Worm (Caenorhabditis elegans) whole organism, mixed stage, embryonic: ENCODE measurements around the gene F46B6.5.

Experiments used
- M03D4.4 ChIP-seq: sonication (generic microtip); optimal IDR thresholded peaks from 2 replicates; lab custom pipeline; 2017; ENCODE audit warnings: mild to moderate bottlenecking, missing genetic modification characterization, missing compliant biosample characterization
- bed-3 ChIP-seq: fragments of 200-800 bp; sonication (Bioruptor generic); optimal IDR thresholded peaks from 3 replicates; lab custom pipeline; 2018; ENCODE audit warnings: mild to moderate bottlenecking, missing genetic modification characterization, moderate library complexity, missing compliant biosample characterization
- blmp-1 ChIP-seq: fragments of 150-350 bp; optimal IDR thresholded peaks from 2 replicates; lab custom pipeline; 2014; ENCODE audit warnings: missing biosample characterization, missing genetic modification characterization
- ceh-39 ChIP-seq: fragments of 150-350 bp; optimal IDR thresholded peaks from 2 replicates; lab custom pipeline; 2014; ENCODE audit warnings: missing biosample characterization, missing genetic modification characterization
- ceh-43 ChIP-seq: fragments of 200-800 bp; sonication (Bioruptor generic); optimal IDR thresholded peaks from 2 replicates; lab custom pipeline; 2018; ENCODE audit warnings: mild to moderate bottlenecking, missing genetic modification characterization, moderate library complexity, missing compliant biosample characterization
- ceh-83 ChIP-seq: fragments of 200-800 bp; sonication (Bioruptor generic); optimal IDR thresholded peaks from 2 replicates; lab custom pipeline; 2018; ENCODE audit warnings: mild to moderate bottlenecking, missing genetic modification characterization, missing compliant biosample characterization
- cnd-1 ChIP-seq: fragments of 200-800 bp; sonication (Bioruptor generic); optimal IDR thresholded peaks from 2 replicates; lab custom pipeline; 2018; ENCODE audit warnings: mild to moderate bottlenecking, missing genetic modification characterization, missing compliant biosample characterization
- drap-1 ChIP-seq: fragments of 200-800 bp; sonication (Bioruptor generic); optimal IDR thresholded peaks from 3 replicates; lab custom pipeline; 2018; ENCODE audit warnings: mild to moderate bottlenecking, missing genetic modification characterization, missing compliant biosample characterization
- elt-1 ChIP-seq: sonication (generic microtip); optimal IDR thresholded peaks from 2 replicates; lab custom pipeline; 2017; ENCODE audit warnings: missing genetic modification characterization, mild to moderate bottlenecking, missing compliant biosample characterization, antibody characterized with exemption, moderate library complexity, borderline replicate concordance; ENCODE audit not compliant: insufficient read depth
- flh-1 ChIP-seq: fragments of 200-800 bp; sonication (Bioruptor generic); optimal IDR thresholded peaks from 2 replicates; lab custom pipeline; 2018; ENCODE audit warnings: mild to moderate bottlenecking, missing genetic modification characterization, moderate library complexity, missing compliant biosample characterization
- ham-2 ChIP-seq: fragments of 200-800 bp; sonication (Bioruptor generic); optimal IDR thresholded peaks from 2 replicates; lab custom pipeline; 2018; ENCODE audit warnings: mild to moderate bottlenecking, missing genetic modification characterization, missing compliant biosample characterization
- hlh-1 ChIP-seq: fragments of 150-350 bp; optimal IDR thresholded peaks from 2 replicates; lab custom pipeline; 2014; ENCODE audit warnings: missing biosample characterization, missing genetic modification reagents, missing genetic modification characterization
- lin-32 ChIP-seq: fragments of 200-800 bp; sonication (Bioruptor generic); optimal IDR thresholded peaks from 2 replicates; lab custom pipeline; 2018; ENCODE audit warnings: mild to moderate bottlenecking, missing genetic modification characterization, missing compliant biosample characterization
- lsy-2 ChIP-seq: fragments of 150-350 bp; optimal IDR thresholded peaks from 2 replicates; lab custom pipeline; 2014; ENCODE audit warnings: missing biosample characterization, missing genetic modification characterization
- mab-5 ChIP-seq: fragments of 150-350 bp; optimal IDR thresholded peaks from 2 replicates; lab custom pipeline; 2014; ENCODE audit warnings: missing biosample characterization, missing genetic modification characterization
- mep-1 ChIP-seq: fragments of 150-350 bp; optimal IDR thresholded peaks from 2 replicates; lab custom pipeline; 2017; ENCODE audit warnings: missing biosample characterization, missing genetic modification reagents, missing genetic modification characterization, inconsistent platforms
- mls-2 ChIP-seq: sonication (generic microtip); optimal IDR thresholded peaks from 2 replicates; lab custom pipeline; 2016; ENCODE audit warnings: mild to moderate bottlenecking, missing genetic modification characterization, moderate library complexity, missing compliant biosample characterization
- nhr-12 ChIP-seq: fragments of 150-350 bp; optimal IDR thresholded peaks from 2 replicates; lab custom pipeline; 2014; ENCODE audit warnings: missing biosample characterization, missing genetic modification characterization
- nhr-2 ChIP-seq: fragments of 150-350 bp; optimal IDR thresholded peaks from 2 replicates; lab custom pipeline; 2014; ENCODE audit warnings: missing biosample characterization, missing genetic modification characterization
- nhr-237 ChIP-seq: fragments of 150-350 bp; optimal IDR thresholded peaks from 2 replicates; lab custom pipeline; 2014; ENCODE audit warnings: missing biosample characterization, missing genetic modification characterization
- nhr-28 ChIP-seq: fragments of 150-350 bp; optimal IDR thresholded peaks from 2 replicates; lab custom pipeline; 2014; ENCODE audit warnings: missing biosample characterization, missing genetic modification characterization
- nhr-76 ChIP-seq: sonication (generic microtip); optimal IDR thresholded peaks from 2 replicates; lab custom pipeline; 2017; ENCODE audit warnings: missing biosample characterization, missing genetic modification characterization
- sem-2 ChIP-seq: fragments of 200-800 bp; sonication (Bioruptor generic); optimal IDR thresholded peaks from 2 replicates; lab custom pipeline; 2018; ENCODE audit warnings: mild to moderate bottlenecking, missing genetic modification characterization, missing compliant biosample characterization
- snpc-4 ChIP-seq: fragments of 150-350 bp; optimal IDR thresholded peaks from 2 replicates; lab custom pipeline; 2014; ENCODE audit warnings: missing biosample characterization, missing genetic modification characterization
- sptf-1 ChIP-seq: sonication (generic microtip); optimal IDR thresholded peaks from 2 replicates; lab custom pipeline; 2017; ENCODE audit warnings: mild to moderate bottlenecking, missing genetic modification characterization, moderate library complexity, missing compliant biosample characterization
- tbx-8 ChIP-seq: fragments of 200-800 bp; sonication (Bioruptor generic); optimal IDR thresholded peaks from 2 replicates; lab custom pipeline; 2018; ENCODE audit warnings: mild to moderate bottlenecking, missing genetic modification characterization, moderate library complexity, missing compliant biosample characterization
- unc-120 ChIP-seq: sonication (generic microtip); optimal IDR thresholded peaks from 2 replicates; lab custom pipeline; 2017; ENCODE audit warnings: missing genetic modification characterization, missing compliant biosample characterization; ENCODE audit not compliant: poor library complexity, severe bottlenecking
- unc-39 ChIP-seq: fragments of 150-350 bp; optimal IDR thresholded peaks from 2 replicates; lab custom pipeline; 2014; ENCODE audit warnings: missing biosample characterization, missing genetic modification characterization
- unc-62 ChIP-seq: fragments of 150-350 bp; optimal IDR thresholded peaks from 2 replicates; lab custom pipeline; 2014; ENCODE audit warnings: missing biosample characterization, missing genetic modification reagents, missing genetic modification characterization
- ztf-11 ChIP-seq: fragments of 150-350 bp; optimal IDR thresholded peaks from 2 replicates; lab custom pipeline; 2014; ENCODE audit warnings: missing biosample characterization, missing genetic modification characterization

The F46B6.5 gene

ce11 chrV:9789657-9790261 lies 6.9 kb upstream of the F46B6.5 start, which contains the start of gene ztf-7 (continued):
- TF ChIP-seq blmp-1 = no peak
- TF ChIP-seq nhr-237 = peak; percentile 42
- no peak for TF ChIP-seq snpc-4
- no peak for TF ChIP-seq drap-1 (GFP tag; lab: Kevin White, UChicago)
- no peak for TF ChIP-seq M03D4.4 (tag; lab: Kevin White, UChicago)
- TF ChIP-seq unc-120 = no peak
- peak; percentile 4 for TF ChIP-seq lin-32 (GFP tag; lab: Kevin White, UChicago)
- TF ChIP-seq, all 35 proteins: peak for 8

DNA sequence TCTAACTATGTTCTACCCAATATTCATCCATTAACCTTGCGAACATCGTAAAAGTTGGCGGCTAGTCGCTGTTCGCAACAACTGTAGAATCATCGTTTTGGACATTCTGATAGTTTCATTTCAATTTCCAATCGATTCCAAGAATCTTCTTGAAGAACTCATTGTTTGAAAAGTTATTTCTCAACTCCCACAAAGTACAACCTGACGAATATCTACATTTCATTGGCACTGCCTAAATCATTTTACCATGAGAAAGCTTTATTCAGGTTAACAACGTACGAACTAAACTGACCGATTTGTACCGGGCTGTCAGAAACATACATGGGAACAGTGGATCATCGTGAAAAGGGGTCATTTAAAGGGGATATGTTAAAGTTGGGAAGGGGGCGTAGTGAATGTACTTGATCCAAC lies 3.9 kb upstream of the F46B6.5 start, which contains the start of gene F46B6.6:
F46B6.6 (minus strand) TSS at position 148 of the 411 bp plus-strand sequence.
- no peak for TF ChIP-seq M03D4.4 (tag; lab: Kevin White, UChicago)
- no peak for TF ChIP-seq nhr-76 (tag; lab: Kevin White, UChicago)
- TF ChIP-seq, all 35 proteins: peak for 0

DNA sequence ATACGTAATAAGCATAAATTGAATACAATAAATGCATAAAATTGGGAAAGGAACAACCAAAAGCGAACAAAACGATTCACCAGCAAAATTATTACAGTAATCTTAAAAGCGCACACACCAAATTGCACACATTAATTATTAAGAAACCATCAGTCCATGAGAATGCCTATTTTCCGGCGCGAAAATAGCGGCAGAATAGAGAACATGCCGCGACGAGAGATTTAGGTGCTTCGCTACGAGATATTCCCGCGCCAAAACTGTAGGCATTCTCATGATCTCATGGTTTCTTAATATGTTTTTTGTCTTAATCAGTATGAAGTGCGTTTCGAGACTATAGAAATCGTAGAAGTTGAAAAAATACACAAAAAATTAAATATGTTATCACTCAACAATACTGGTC lies 1.3 kb upstream of the F46B6.5 start:
- no peak for TF ChIP-seq unc-39
- TF ChIP-seq lin-32 (GFP tag; lab: Kevin White, UChicago) = no peak
- TF ChIP-seq ceh-39 = no peak
- TF ChIP-seq ceh-43 (GFP tag; lab: Kevin White, UChicago) = no peak
- no peak for TF ChIP-seq flh-1 (GFP tag; lab: Kevin White, UChicago)
- no peak for TF ChIP-seq mep-1 (tag; lab: Kevin White, UChicago)
- no peak for TF ChIP-seq unc-120
- TF ChIP-seq ham-2 (GFP tag; lab: Kevin White, UChicago) = no peak
- no peak for TF ChIP-seq cnd-1 (tag; lab: Kevin White, UChicago)
- TF ChIP-seq bed-3 = no peak
- TF ChIP-seq ztf-11 (tag; lab: Kevin White, UChicago) = no peak

DNA sequence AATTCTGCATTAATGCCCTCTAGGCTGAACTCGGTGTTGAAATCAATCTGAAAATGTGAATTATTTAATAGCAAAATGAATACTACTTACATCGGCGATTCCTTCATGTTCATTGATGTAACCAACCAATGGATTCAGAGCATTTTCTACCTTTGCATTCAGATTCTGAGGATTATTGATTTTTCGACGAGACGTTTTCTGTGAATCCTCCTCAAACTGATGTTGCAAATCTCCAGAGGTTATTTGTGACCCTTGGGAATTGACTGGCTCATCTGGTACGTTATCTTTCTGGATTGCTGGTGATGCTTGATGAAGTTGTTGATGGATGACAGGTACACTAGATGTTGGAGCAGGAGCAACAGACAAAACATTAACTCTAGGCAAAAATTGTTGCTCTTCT lies 824 bp downstream of the F46B6.5 start:
- TF ChIP-seq sem-2 (GFP tag; lab: Kevin White, UChicago) (no peak), blmp-1 (no peak), M03D4.4 (tag; lab: Kevin White, UChicago) (no peak), tbx-8 (GFP tag; lab: Kevin White, UChicago) (no peak), unc-62 (GFP tag; lab: Kevin White, UChicago) (no peak), lsy-2 (tag; lab: Kevin White, UChicago) (no peak), bed-3 (no peak), nhr-28 (no peak), cnd-1 (tag; lab: Kevin White, UChicago) (no peak), ham-2 (GFP tag; lab: Kevin White, UChicago) (no peak), ztf-11 (tag; lab: Kevin White, UChicago) (no peak), nhr-12 (no peak)

DNA sequence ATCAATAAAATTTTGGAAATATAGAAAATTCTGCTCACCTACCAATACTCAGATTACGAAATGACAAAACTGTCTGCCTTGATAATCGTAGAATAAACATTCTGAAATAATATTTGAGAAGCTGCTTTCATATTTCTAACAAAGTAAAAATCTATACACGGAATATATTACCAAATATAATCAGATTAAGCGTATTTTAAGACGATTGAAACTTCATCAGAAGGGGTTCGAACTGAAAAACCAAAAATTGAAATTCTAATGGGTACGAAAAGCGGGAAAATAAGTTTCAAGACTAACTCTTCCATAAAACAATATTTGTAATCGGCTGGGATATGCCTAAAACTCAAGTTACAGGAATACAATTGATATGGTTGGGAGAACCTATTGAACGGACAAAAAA lies 3.5 kb downstream of the F46B6.5 start, which contains the start of gene F46B6.4:
F46B6.4 (minus strand) TSS at position 101 of the 400 bp plus-strand sequence.
- TF ChIP-seq mep-1 (tag; lab: Kevin White, UChicago) = no peak
- no peak for TF ChIP-seq ztf-11 (tag; lab: Kevin White, UChicago)
- no peak for TF ChIP-seq ceh-83 (GFP tag; lab: Kevin White, UChicago)
- TF ChIP-seq unc-62 (GFP tag; lab: Kevin White, UChicago) = no peak
- TF ChIP-seq ceh-43 (GFP tag; lab: Kevin White, UChicago) = no peak
- no peak for TF ChIP-seq mls-2 (tag; lab: Kevin White, UChicago)
- TF ChIP-seq drap-1 (GFP tag; lab: Kevin White, UChicago) = no peak
- TF ChIP-seq flh-1 (GFP tag; lab: Kevin White, UChicago) = no peak
- no peak for TF ChIP-seq elt-1 (tag; lab: Kevin White, UChicago)
- no peak for TF ChIP-seq snpc-4
- TF ChIP-seq blmp-1 = no peak
- no peak for TF ChIP-seq nhr-76 (tag; lab: Kevin White, UChicago)
- no peak for TF ChIP-seq sem-2 (GFP tag; lab: Kevin White, UChicago)
- TF ChIP-seq lin-32 (GFP tag; lab: Kevin White, UChicago) = no peak
- TF ChIP-seq, all 35 proteins: peak for 0

ce11 chrV:9777645-9778044 lies 5.2 kb downstream of the F46B6.5 start, which contains the start of gene smg-4:
Gene smg-4 (minus strand): TSS chrV:9777745.
- TF ChIP-seq hlh-1 (tag; lab: Kevin White, UChicago) (no peak), nhr-237 (no peak), snpc-4 (no peak), blmp-1 (no peak), ceh-83 (GFP tag; lab: Kevin White, UChicago) (no peak), nhr-76 (tag; lab: Kevin White, UChicago) (no peak), mab-5 (tag; lab: Kevin White, UChicago) (no peak), ztf-11 (tag; lab: Kevin White, UChicago) (no peak), nhr-12 (no peak), tbx-8 (GFP tag; lab: Kevin White, UChicago) (no peak), sptf-1 (tag; lab: Kevin White, UChicago) (no peak), unc-62 (GFP tag; lab: Kevin White, UChicago) (no peak), flh-1 (GFP tag; lab: Kevin White, UChicago) (no peak), bed-3 (no peak), lsy-2 (tag; lab: Kevin White, UChicago) (no peak), nhr-2 (tag; lab: Kevin White, UChicago) (no peak), unc-39 (no peak), nhr-28 (no peak)
- TF ChIP-seq, all 35 proteins: peak for 0
